Fruit fly (Drosophila melanogaster): ENCODE data around the gene CG7387.

The CG7387 gene

dm6 chr3L:8180464-8181137, 12.3 kb downstream of the CG7387 start, which contains the start of the genes mthl7 and Uxs:
Gene mthl7 (minus strand): TSS chr3L:8180514.
Gene Uxs (plus strand): TSS chr3L:8180923.
- no peak for TF ChIP-seq CG4496 (GFP tag; IDR thresholded peaks at IDR 0.05)
- no peak for TF ChIP-seq CG32121 (GFP tag; IDR thresholded peaks at IDR 0.05)

dm6 chr3L:8177795-8178564, 14.9 kb downstream of the CG7387 start, which contains the start of gene Nmt:
Gene Nmt (minus strand): TSS chr3L:8178429.
- TF ChIP-seq CG4496 (GFP tag; IDR thresholded peaks at IDR 0.05) (no peak), CG12605 (GFP tag; IDR thresholded peaks at IDR 0.05) (no peak), CG15710 (tag; optimal IDR thresholded peaks at IDR 0.05) (peak; percentile 19), CG9948 (tag; optimal IDR thresholded peaks at IDR 0.05) (peak; percentile 28), EcR (GFP tag; optimal IDR thresholded peaks at IDR 0.05) (no peak), CG8301 (tag; optimal IDR thresholded peaks at IDR 0.05) (peak; percentile 49), CG32121 (GFP tag; IDR thresholded peaks at IDR 0.05) (no peak), Ets98B (GFP tag; IDR thresholded peaks at IDR 0.05) (peak; percentile 42), gl (tag; optimal IDR thresholded peaks at IDR 0.05) (peak; percentile 3), CG17806 (tag; optimal IDR thresholded peaks at IDR 0.05) (peak; percentile 43), Snoo (tag; optimal IDR thresholded peaks at IDR 0.05) (peak; percentile 24), CG8159 (tag; optimal IDR thresholded peaks at IDR 0.05) (peak; percentile 36), fd96Ca (GFP tag; IDR thresholded peaks at IDR 0.05) (no peak), rn (GFP tag; IDR thresholded peaks at IDR 0.05) (no peak), CG10348 (GFP tag; IDR thresholded peaks at IDR 0.05) (no peak), Pif1A (GFP tag; optimal IDR thresholded peaks at IDR 0.05) (no peak)

- TF ChIP-seq CG12605 (GFP tag; IDR thresholded peaks at IDR 0.05) (no peak), Snoo (tag; optimal IDR thresholded peaks at IDR 0.05) (no peak), CG13204 (GFP tag; optimal IDR thresholded peaks at IDR 0.05) (no peak), CG14655 (GFP tag; optimal IDR thresholded peaks at IDR 0.05) (no peak), fd96Ca (GFP tag; IDR thresholded peaks at IDR 0.05) (no peak), D1 (tag; optimal IDR thresholded peaks at IDR 0.05) (no peak)
Observed at dm6 chr3L:8175818-8176217, 17.1 kb downstream of the CG7387 start, which contains the start of gene RecQ4. Gene RecQ4 (minus strand): TSS chr3L:8175978.

- TF ChIP-seq EcR (GFP tag; optimal IDR thresholded peaks at IDR 0.05) (no peak), CG10348 (GFP tag; IDR thresholded peaks at IDR 0.05) (no peak), CG4496 (GFP tag; IDR thresholded peaks at IDR 0.05) (peak; percentile 44; the same call in 1 of the 3 replicates)
Observed at dm6 chr3L:8165436-8165835, 27.5 kb downstream of the CG7387 start, which contains the start of gene CG13675. Gene CG13675 (minus strand): TSS chr3L:8165518.

dm6 chr3L:8159724-8160422, 33.0 kb downstream of the CG7387 start, which contains the start of gene CG43886:
Gene CG43886 (minus strand): TSS chr3L:8159774.
- TF ChIP-seq CG4496 (GFP tag; IDR thresholded peaks at IDR 0.05) (no peak), CG34367 (tag; optimal IDR thresholded peaks at IDR 0.05) (no peak), D1 (tag; optimal IDR thresholded peaks at IDR 0.05) (peak; percentile 14)

dm6 chr3L:8158715-8159380, 34.1 kb downstream of the CG7387 start, which contains the start of gene CG42445:
Gene CG42445 (minus strand): TSS chr3L:8158900.
- no peak for TF ChIP-seq Snoo (tag; optimal IDR thresholded peaks at IDR 0.05)
- TF ChIP-seq CG32121 (GFP tag; IDR thresholded peaks at IDR 0.05): no peak

dm6 chr3L:8157079-8157478, 35.8 kb downstream of the CG7387 start:
- TF ChIP-seq CG14655 (GFP tag; optimal IDR thresholded peaks at IDR 0.05) (no peak), CG17806 (tag; optimal IDR thresholded peaks at IDR 0.05) (peak; percentile 31), Snoo (tag; optimal IDR thresholded peaks at IDR 0.05) (peak; percentile 25), rn (GFP tag; IDR thresholded peaks at IDR 0.05) (no peak), Pif1A (GFP tag; optimal IDR thresholded peaks at IDR 0.05) (peak; percentile 22), CG32121 (GFP tag; IDR thresholded peaks at IDR 0.05) (0 out of 2 replicates have a peak, but pooled peaks have one; percentile 13), CG9948 (tag; optimal IDR thresholded peaks at IDR 0.05) (no peak), CG15710 (tag; optimal IDR thresholded peaks at IDR 0.05) (peak; percentile 68), EcR (GFP tag; optimal IDR thresholded peaks at IDR 0.05) (peak; percentile 48), Pif1B (GFP tag; optimal IDR thresholded peaks at IDR 0.05) (peak; percentile 46), CG34367 (tag; optimal IDR thresholded peaks at IDR 0.05) (peak; percentile 38), CG8301 (tag; optimal IDR thresholded peaks at IDR 0.05) (peak; percentile 5), CG8159 (tag; optimal IDR thresholded peaks at IDR 0.05) (peak; percentile 62), CG13204 (GFP tag; optimal IDR thresholded peaks at IDR 0.05) (no peak), gl (tag; optimal IDR thresholded peaks at IDR 0.05) (no peak)

All from whole organism, pupa.